Fruit fly (Drosophila melanogaster) whole organism, pupa: ENCODE data around the gene CG15330.
A peak's percentile ranks its signal among the peaks of the same experiment; 100 is the strongest.

Experiments used
- CG10348 ChIP-seq: fragments of 200-800 bp; sonication (Bioruptor generic); IDR thresholded peaks from 2 replicates; pipeline ENCODE4 v1.3.6; 2022; ENCODE audit warnings: missing biosample characterization, missing genetic modification characterization
- CG13204 ChIP-seq: fragments of 200-800 bp; sonication (Bioruptor generic); optimal IDR thresholded peaks from 2 replicates; lab custom pipeline; 2018; ENCODE audit warnings: missing biosample characterization, mild to moderate bottlenecking, missing genetic modification characterization, moderate library complexity
- CG17806 ChIP-seq: fragments of 200-800 bp; sonication (Bioruptor generic); optimal IDR thresholded peaks from 2 replicates; lab custom pipeline; 2018; ENCODE audit warnings: missing biosample characterization, mild to moderate bottlenecking, missing genetic modification characterization, moderate library complexity
- CG32121 ChIP-seq: fragments of 200-800 bp; sonication (Bioruptor generic); IDR thresholded peaks from 2 replicates; pipeline ENCODE4 v1.3.6; 2022; ENCODE audit warnings: missing biosample characterization, missing genetic modification characterization
- CG34367 ChIP-seq: fragments of 200-800 bp; sonication (Bioruptor generic); optimal IDR thresholded peaks from 2 replicates; lab custom pipeline; 2018; ENCODE audit warnings: missing biosample characterization, mild to moderate bottlenecking, missing genetic modification characterization
- CG8159 ChIP-seq: fragments of 200-800 bp; sonication (Bioruptor generic); optimal IDR thresholded peaks from 3 replicates; lab custom pipeline; 2018; ENCODE audit warnings: missing biosample characterization, mild to moderate bottlenecking, missing genetic modification characterization, moderate library complexity
- CG8301 ChIP-seq: fragments of 200-800 bp; sonication (Bioruptor generic); optimal IDR thresholded peaks from 2 replicates; lab custom pipeline; 2018; ENCODE audit warnings: missing biosample characterization, mild to moderate bottlenecking, missing genetic modification characterization
- EcR ChIP-seq: fragments of 200-800 bp; sonication (Bioruptor generic); optimal IDR thresholded peaks from 3 replicates; lab custom pipeline; 2019; ENCODE audit warnings: missing biosample characterization, missing genetic modification characterization, mild to moderate bottlenecking, moderate library complexity, missing genetic modification reagents
- Ets98B ChIP-seq: fragments of 200-800 bp; sonication (Bioruptor generic); IDR thresholded peaks from 2 replicates; pipeline ENCODE4 v1.3.6; 2022; ENCODE audit warnings: missing biosample characterization, missing genetic modification characterization
- Pif1A ChIP-seq: fragments of 200-800 bp; sonication (Bioruptor generic); optimal IDR thresholded peaks from 3 replicates; lab custom pipeline; 2016; ENCODE audit warnings: missing biosample characterization, missing genetic modification characterization
- Pif1B ChIP-seq: fragments of 200-800 bp; sonication (Bioruptor generic); optimal IDR thresholded peaks from 3 replicates; lab custom pipeline; 2016; ENCODE audit warnings: missing biosample characterization, missing genetic modification characterization
- Snoo ChIP-seq: fragments of 200-800 bp; sonication (Bioruptor generic); optimal IDR thresholded peaks from 3 replicates; lab custom pipeline; 2017; ENCODE audit warnings: missing biosample characterization, mild to moderate bottlenecking, missing genetic modification characterization, inconsistent platforms
- rn ChIP-seq: fragments of 200-800 bp; sonication (Bioruptor generic); IDR thresholded peaks from 2 replicates; pipeline ENCODE4 v1.3.6; 2022; ENCODE audit warnings: missing biosample characterization, missing genetic modification characterization

DNA sequence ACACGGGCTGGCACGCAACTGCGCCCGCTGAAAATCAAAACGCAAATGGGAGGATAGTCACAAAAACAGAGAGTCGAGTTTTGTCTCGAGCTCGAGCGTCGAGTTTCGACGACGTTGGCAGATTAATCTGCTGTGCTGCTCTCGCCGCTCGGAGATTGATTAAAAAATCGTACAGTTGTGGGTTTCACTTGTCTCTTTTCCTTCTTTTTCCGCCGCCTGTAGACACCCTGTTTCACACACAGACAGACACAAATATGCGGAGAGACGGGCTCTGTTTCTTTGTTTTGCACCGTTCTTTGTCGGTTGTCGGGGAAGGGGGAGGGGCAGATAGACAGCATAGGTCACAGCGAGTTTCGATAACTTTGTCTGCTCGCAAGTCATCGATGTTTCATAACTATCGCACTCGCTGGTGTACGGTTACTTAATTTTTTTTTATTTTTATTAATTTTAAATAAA, 9.0 kb upstream of the CG15330 start, which contains the start of gene orion:
- TF ChIP-seq CG8301 (tag; lab: Kevin White, UChicago): no peak
- TF ChIP-seq Ets98B (GFP tag; lab: Robert Waterston, UW): peak; percentile 76
- TF ChIP-seq CG8159: peak; percentile 67
- no peak for TF ChIP-seq CG10348 (GFP tag; lab: Robert Waterston, UW)
- TF ChIP-seq EcR (GFP tag; lab: Kevin White, UChicago): peak; percentile 85
- TF ChIP-seq CG32121 (GFP tag; lab: Robert Waterston, UW): peak; percentile 62; the same call in 1 of the 2 replicates
- TF ChIP-seq CG17806 (tag; lab: Kevin White, UChicago): peak; percentile 53
- TF ChIP-seq Snoo (tag; lab: Kevin White, UChicago): peak; percentile 48
- peak; percentile 81 for TF ChIP-seq Pif1A (GFP tag; lab: Kevin White, UChicago)
- peak; percentile 91 for TF ChIP-seq CG13204
- peak; percentile 76 for TF ChIP-seq CG34367 (tag; lab: Kevin White, UChicago)
- TF ChIP-seq Pif1B (GFP tag; lab: Kevin White, UChicago): peak; percentile 79
- TF ChIP-seq rn (GFP tag; lab: Robert Waterston, UW): peak; percentile 42; the same call in 1 of the 2 replicates
